Worm (Caenorhabditis elegans) whole organism, L3 larva: ENCODE measurements around the gene C36E8.6.

Experiments
- R02D3.7 ChIP-seq: fragments of 150-350 bp; optimal IDR thresholded peaks from 2 replicates; lab custom pipeline; 2014; ENCODE audit warnings: missing biosample characterization, missing genetic modification characterization
- ZK546.5 ChIP-seq: sonication (generic microtip); optimal IDR thresholded peaks from 2 replicates; lab custom pipeline; 2017; ENCODE audit warnings: missing biosample characterization, missing genetic modification characterization
- aly-2 ChIP-seq: fragments of 150-350 bp; optimal IDR thresholded peaks from 2 replicates; lab custom pipeline; 2014; ENCODE audit warnings: missing biosample characterization, missing genetic modification characterization
- ama-1 ChIP-seq: fragments of 150-350 bp; optimal IDR thresholded peaks from 2 replicates; lab custom pipeline; 2018
- ceh-16 ChIP-seq: sonication (generic microtip); optimal IDR thresholded peaks from 2 replicates; lab custom pipeline; 2017; ENCODE audit warnings: missing biosample characterization, missing genetic modification characterization
- ceh-28 ChIP-seq: fragments of 150-350 bp; optimal IDR thresholded peaks from 2 replicates; lab custom pipeline; 2014; ENCODE audit warnings: missing biosample characterization, missing genetic modification reagents, missing genetic modification characterization
- ceh-82 ChIP-seq: fragments of 150-350 bp; optimal IDR thresholded peaks from 2 replicates; lab custom pipeline; 2014; ENCODE audit warnings: missing biosample characterization, missing genetic modification characterization
- ceh-9 ChIP-seq: sonication (generic microtip); optimal IDR thresholded peaks from 2 replicates; lab custom pipeline; 2018; ENCODE audit warnings: missing biosample characterization, missing genetic modification characterization
- daf-12 ChIP-seq: fragments of 150-350 bp; optimal IDR thresholded peaks from 2 replicates; lab custom pipeline; 2014; ENCODE audit warnings: missing biosample characterization, missing genetic modification reagents, missing genetic modification characterization
- egl-27 ChIP-seq: sonication (generic microtip); optimal IDR thresholded peaks from 4 replicates; lab custom pipeline; 2017; ENCODE audit warnings: missing biosample characterization, missing genetic modification reagents, missing genetic modification characterization
- egl-5 ChIP-seq: fragments of 150-350 bp; optimal IDR thresholded peaks from 2 replicates; lab custom pipeline; 2017; ENCODE audit warnings: missing biosample characterization, missing genetic modification reagents, missing genetic modification characterization, inconsistent platforms
- elt-1 ChIP-seq: fragments of 150-350 bp; optimal IDR thresholded peaks from 2 replicates; lab custom pipeline; 2014; ENCODE audit warnings: missing biosample characterization, missing genetic modification characterization
- elt-2 ChIP-seq: sonication (generic microtip); optimal IDR thresholded peaks from 2 replicates; lab custom pipeline; 2016; ENCODE audit warnings: missing genetic modification reagents, mild to moderate bottlenecking, missing genetic modification characterization, missing compliant biosample characterization
- elt-3 ChIP-seq, 3 experiments: fragments of 150-350 bp in 1 of 3; sonication (generic microtip) in 2 of 3; optimal IDR thresholded peaks; 2 replicates in 2 of 3; 4 replicates in 1 of 3; lab custom pipeline; 2014 to 2017; ENCODE audit warnings: missing biosample characterization in 3 of 3, missing genetic modification characterization in 3 of 3
- eor-1 ChIP-seq, 2 experiments: fragments of 150-350 bp; optimal IDR thresholded peaks; 2 replicates each; lab custom pipeline; 2014 to 2018; ENCODE audit warnings: missing biosample characterization in 2 of 2, missing genetic modification characterization in 2 of 2
- fkh-10 ChIP-seq: sonication (generic microtip); optimal IDR thresholded peaks from 2 replicates; lab custom pipeline; 2017; ENCODE audit warnings: missing biosample characterization, missing genetic modification reagents, missing genetic modification characterization
- fkh-2 ChIP-seq: fragments of 150-350 bp; optimal IDR thresholded peaks from 2 replicates; lab custom pipeline; 2014; ENCODE audit warnings: missing biosample characterization, missing genetic modification reagents, missing genetic modification characterization
- fos-1 ChIP-seq: fragments of 150-350 bp; optimal IDR thresholded peaks from 2 replicates; lab custom pipeline; 2014; ENCODE audit warnings: missing biosample characterization, missing genetic modification characterization
- hmg-11 ChIP-seq: sonication (generic microtip); optimal IDR thresholded peaks from 2 replicates; lab custom pipeline; 2016; ENCODE audit warnings: missing genetic modification characterization, missing compliant biosample characterization
- jun-1 ChIP-seq: fragments of 150-350 bp; optimal IDR thresholded peaks from 2 replicates; lab custom pipeline; 2014; ENCODE audit warnings: missing biosample characterization, missing genetic modification reagents, missing genetic modification characterization
- lin-15B ChIP-seq: fragments of 150-350 bp; optimal IDR thresholded peaks from 2 replicates; lab custom pipeline; 2014; ENCODE audit warnings: missing biosample characterization, missing genetic modification characterization
- lin-39 ChIP-seq: fragments of 150-350 bp; optimal IDR thresholded peaks from 2 replicates; lab custom pipeline; 2018; ENCODE audit warnings: missing biosample characterization, missing genetic modification reagents, missing genetic modification characterization
- lsy-12 ChIP-seq: sonication (generic microtip); optimal IDR thresholded peaks from 2 replicates; lab custom pipeline; 2016; ENCODE audit warnings: mild to moderate bottlenecking, missing genetic modification characterization, missing compliant biosample characterization
- mdl-1 ChIP-seq: fragments of 150-350 bp; optimal IDR thresholded peaks from 2 replicates; lab custom pipeline; 2014; ENCODE audit warnings: missing biosample characterization, missing genetic modification characterization
- mml-1 ChIP-seq: fragments of 150-350 bp; sonication (generic microtip); optimal IDR thresholded peaks from 3 replicates; lab custom pipeline; 2014; ENCODE audit warnings: missing biosample characterization, missing genetic modification characterization
- nfya-1 ChIP-seq: sonication (generic microtip); optimal IDR thresholded peaks from 2 replicates; lab custom pipeline; 2017; ENCODE audit warnings: missing genetic modification characterization, mild to moderate bottlenecking, missing compliant biosample characterization, antibody characterized with exemption, moderate library complexity; ENCODE audit not compliant: insufficient read depth
- nhr-11 ChIP-seq: fragments of 150-350 bp; optimal IDR thresholded peaks from 2 replicates; lab custom pipeline; 2014; ENCODE audit warnings: missing biosample characterization, missing genetic modification characterization
- nhr-12 ChIP-seq: fragments of 150-350 bp; optimal IDR thresholded peaks from 2 replicates; lab custom pipeline; 2014; ENCODE audit warnings: missing biosample characterization, missing genetic modification characterization
- nhr-23 ChIP-seq: fragments of 150-350 bp; optimal IDR thresholded peaks from 2 replicates; lab custom pipeline; 2014; ENCODE audit warnings: missing biosample characterization, missing genetic modification reagents, missing genetic modification characterization
- nhr-237 ChIP-seq: fragments of 150-350 bp; optimal IDR thresholded peaks from 2 replicates; lab custom pipeline; 2014; ENCODE audit warnings: missing biosample characterization, missing genetic modification characterization
- nhr-25 ChIP-seq: sonication (generic microtip); optimal IDR thresholded peaks from 2 replicates; lab custom pipeline; 2017; ENCODE audit warnings: missing biosample characterization, missing genetic modification characterization
- nhr-28 ChIP-seq: fragments of 150-350 bp; optimal IDR thresholded peaks from 2 replicates; lab custom pipeline; 2014; ENCODE audit warnings: missing biosample characterization, missing genetic modification characterization
- nhr-43 ChIP-seq: sonication (generic microtip); optimal IDR thresholded peaks from 2 replicates; lab custom pipeline; 2016; ENCODE audit warnings: mild to moderate bottlenecking, missing genetic modification characterization, missing compliant biosample characterization; ENCODE audit not compliant: poor library complexity, severe bottlenecking
- nhr-67 ChIP-seq: fragments of 150-350 bp; optimal IDR thresholded peaks from 2 replicates; lab custom pipeline; 2014; ENCODE audit warnings: missing biosample characterization, missing genetic modification characterization
- nhr-76 ChIP-seq: fragments of 150-350 bp; sonication (generic microtip); optimal IDR thresholded peaks from 5 replicates; lab custom pipeline; 2014; ENCODE audit warnings: missing biosample characterization, missing genetic modification characterization
- nhr-77 ChIP-seq: fragments of 150-350 bp; optimal IDR thresholded peaks from 2 replicates; lab custom pipeline; 2014; ENCODE audit warnings: missing biosample characterization, missing genetic modification characterization
- pha-4 ChIP-seq: fragments of 150-350 bp; optimal IDR thresholded peaks from 2 replicates; lab custom pipeline; 2014; ENCODE audit warnings: missing biosample characterization, missing genetic modification reagents, missing genetic modification characterization
- pqm-1 ChIP-seq: fragments of 150-350 bp; optimal IDR thresholded peaks from 2 replicates; lab custom pipeline; 2017; ENCODE audit warnings: missing biosample characterization, missing genetic modification characterization, inconsistent platforms
- sea-2 ChIP-seq: fragments of 150-350 bp; sonication (generic microtip); optimal IDR thresholded peaks from 4 replicates; lab custom pipeline; 2014; ENCODE audit warnings: missing biosample characterization, missing genetic modification reagents, missing genetic modification characterization
- skn-1 ChIP-seq: fragments of 150-350 bp; optimal IDR thresholded peaks from 2 replicates; lab custom pipeline; 2014; ENCODE audit warnings: missing biosample characterization, missing genetic modification characterization
- snpc-4 ChIP-seq: fragments of 150-350 bp; optimal IDR thresholded peaks from 2 replicates; lab custom pipeline; 2014; ENCODE audit warnings: missing biosample characterization, missing genetic modification characterization
- tbx-2 ChIP-seq: sonication (generic microtip); optimal IDR thresholded peaks from 2 replicates; lab custom pipeline; 2016; ENCODE audit warnings: mild to moderate bottlenecking, missing genetic modification characterization, missing compliant biosample characterization
- unc-39 ChIP-seq: sonication (generic microtip); optimal IDR thresholded peaks from 4 replicates; lab custom pipeline; 2017; ENCODE audit warnings: missing biosample characterization, missing genetic modification characterization
- unc-62 ChIP-seq: fragments of 150-350 bp; sonication (generic microtip); optimal IDR thresholded peaks from 4 replicates; lab custom pipeline; 2014; ENCODE audit warnings: missing biosample characterization, missing genetic modification reagents, missing genetic modification characterization
- zag-1 ChIP-seq: fragments of 150-350 bp; optimal IDR thresholded peaks from 2 replicates; lab custom pipeline; 2014; ENCODE audit warnings: missing biosample characterization, missing genetic modification characterization
- ztf-11 ChIP-seq: fragments of 150-350 bp; optimal IDR thresholded peaks from 2 replicates; lab custom pipeline; 2014; ENCODE audit warnings: missing biosample characterization, missing genetic modification characterization
- ztf-4 ChIP-seq: fragments of 150-350 bp; optimal IDR thresholded peaks from 2 replicates; lab custom pipeline; 2014; ENCODE audit warnings: missing biosample characterization, missing genetic modification characterization

The C36E8.6 gene

ce11 chrIII:3994457-3994856, 6.6 kb downstream of the C36E8.6 start:
- no peak for TF ChIP-seq lsy-12 (tag; lab: Kevin White, UChicago)
- TF ChIP-seq egl-5 (tag; lab: Kevin White, UChicago), result peak; percentile 29

ce11 chrIII:4004064-4004580, 16.3 kb downstream of the C36E8.6 start, which contains the start of gene tif-1A:
tif-1A (minus strand) TSS chrIII:4004114.
- no peak for TF ChIP-seq egl-27
- no peak for TF ChIP-seq ztf-4 (tag; lab: Kevin White, UChicago)
- TF ChIP-seq aly-2 (tag; lab: Kevin White, UChicago), result no peak
- TF ChIP-seq nhr-25, result peak; percentile 66
- TF ChIP-seq unc-39 (tag; lab: Kevin White, UChicago), result no peak
- no peak for TF ChIP-seq fos-1
- no peak for TF ChIP-seq elt-3 (tag; optimal IDR thresholded peaks at IDR 0.05; lab: Kevin White, UChicago)
- TF ChIP-seq hmg-11 (tag; lab: Kevin White, UChicago), result peak; percentile 88
- no peak for TF ChIP-seq zag-1 (tag; lab: Kevin White, UChicago)
- peak; percentile 85 for TF ChIP-seq nfya-1 (tag; lab: Kevin White, UChicago)
- peak; percentile 68 for TF ChIP-seq R02D3.7 (tag; lab: Kevin White, UChicago)
- no peak for TF ChIP-seq mml-1 (tag; lab: Kevin White, UChicago)
- peak; percentile 96 for TF ChIP-seq pha-4 (tag; lab: Kevin White, UChicago)
- peak; percentile 45 for TF ChIP-seq ceh-28 (tag; lab: Kevin White, UChicago)
- TF ChIP-seq nhr-76 (tag; lab: Kevin White, UChicago), result no peak
- TF ChIP-seq lsy-12 (tag; lab: Kevin White, UChicago), result peak; percentile 83
- TF ChIP-seq ztf-11 (tag; lab: Kevin White, UChicago), result no peak
- TF ChIP-seq nhr-12, result no peak
- TF ChIP-seq eor-1 (tag; optimal IDR thresholded peaks at IDR 0.05; lab: Kevin White, UChicago), result no peak
- TF ChIP-seq mdl-1 (tag; lab: Kevin White, UChicago), result no peak
- TF ChIP-seq egl-5 (tag; lab: Kevin White, UChicago), result peak; percentile 19
- TF ChIP-seq ceh-82 (tag; lab: Kevin White, UChicago), result no peak
- no peak for TF ChIP-seq fkh-2
- peak; percentile 82 for TF ChIP-seq jun-1 (tag; lab: Kevin White, UChicago)
- TF ChIP-seq unc-62 (GFP tag; lab: Kevin White, UChicago), result no peak
- TF ChIP-seq sea-2 (GFP tag; lab: Kevin White, UChicago), result peak; percentile 21
- TF ChIP-seq nhr-28 (tag; lab: Kevin White, UChicago), result no peak
- TF ChIP-seq ama-1 (lab: Kevin White, UChicago), result peak; percentile 61
- peak; percentile 82 for TF ChIP-seq snpc-4
- no peak for TF ChIP-seq elt-1 (tag; lab: Kevin White, UChicago)
- TF ChIP-seq nhr-11, result no peak
- no peak for TF ChIP-seq ceh-16 (tag; lab: Kevin White, UChicago)
- no peak for TF ChIP-seq fkh-10 (GFP tag; lab: Kevin White, UChicago)
- peak; percentile 68 for TF ChIP-seq lin-39 (tag; lab: Kevin White, UChicago)
- peak; percentile 84 for TF ChIP-seq nhr-23 (tag; lab: Kevin White, UChicago)
- TF ChIP-seq ceh-9 (tag; lab: Kevin White, UChicago), result no peak
- peak; percentile 65 for TF ChIP-seq tbx-2
- TF ChIP-seq elt-2 (tag; lab: Kevin White, UChicago), result peak; percentile 90
- peak; percentile 95 for TF ChIP-seq pqm-1 (tag; lab: Kevin White, UChicago)
- TF ChIP-seq skn-1 (tag; lab: Kevin White, UChicago), result peak; percentile 76
- peak; percentile 52 for TF ChIP-seq nhr-77 (tag; lab: Kevin White, UChicago)
- TF ChIP-seq nhr-67, result no peak
- peak; percentile 54 for TF ChIP-seq nhr-43
- peak; percentile 78 for TF ChIP-seq lin-15B (tag; lab: Kevin White, UChicago)
- no peak for TF ChIP-seq ZK546.5 (tag; lab: Kevin White, UChicago)
- TF ChIP-seq nhr-237 (tag; lab: Kevin White, UChicago), result no peak
- no peak for TF ChIP-seq daf-12
- TF ChIP-seq, all 47 proteins: peak for 21
